Fruit fly (Drosophila melanogaster): ENCODE measurements around the gene CG33644.

- TF ChIP-seq psq (GFP tag; optimal IDR thresholded peaks at IDR 0.05) (no peak), pan (optimal IDR thresholded peaks at IDR 0.05) (no peak), OdsH (GFP tag; optimal IDR thresholded peaks at IDR 0.05) (no peak), CG9705 (GFP tag; optimal IDR thresholded peaks at IDR 0.05) (no peak), Jra (GFP tag; optimal IDR thresholded peaks at IDR 0.05) (no peak), Dfd (GFP tag; optimal IDR thresholded peaks at IDR 0.05) (peak; percentile 2), CrebA (GFP tag; optimal IDR thresholded peaks at IDR 0.05; ENCODE audit: borderline replicate concordance) (no peak), ey (GFP tag; optimal IDR thresholded peaks at IDR 0.05) (no peak), sv (GFP tag; optimal IDR thresholded peaks at IDR 0.05) (peak; percentile 75), br (GFP tag; optimal IDR thresholded peaks at IDR 0.05) (no peak), Dif (GFP tag; optimal IDR thresholded peaks at IDR 0.05; ENCODE audit: partially characterized antibody) (no peak), GATAd (GFP tag; optimal IDR thresholded peaks at IDR 0.05) (no peak), HLH106 (tag; optimal IDR thresholded peaks at IDR 0.05) (no peak)
These were observed 16.8 kb upstream of the CG33644 start for dm6 chr2L:13514945-13515687.

Data from whole organism, wandering third instar larva.